Worm (Caenorhabditis elegans) whole organism, early embryonic: ENCODE results near the gene sto-6.

ENCODE experiments used
- B0310.2 ChIP-seq: sonication (generic microtip); optimal IDR thresholded peaks from 2 replicates; lab custom pipeline; 2016; ENCODE audit warnings: mild to moderate bottlenecking, missing genetic modification characterization, missing compliant biosample characterization
- aly-1 ChIP-seq: sonication (generic microtip); optimal IDR thresholded peaks from 2 replicates; lab custom pipeline; 2016; ENCODE audit warnings: missing genetic modification characterization, missing compliant biosample characterization
- ama-1 ChIP-seq: fragments of 150-350 bp; optimal IDR thresholded peaks from 2 replicates; lab custom pipeline; 2014
- ceh-13 ChIP-seq: fragments of 200-800 bp; sonication (Bioruptor generic); optimal IDR thresholded peaks from 2 replicates; lab custom pipeline; 2018; ENCODE audit warnings: mild to moderate bottlenecking, missing genetic modification characterization, missing compliant biosample characterization
- ceh-36 ChIP-seq: sonication (generic microtip); optimal IDR thresholded peaks from 2 replicates; lab custom pipeline; 2016; ENCODE audit warnings: missing genetic modification characterization, inconsistent platforms, missing compliant biosample characterization
- hmbx-1 ChIP-seq: sonication (generic microtip); optimal IDR thresholded peaks from 2 replicates; lab custom pipeline; 2016; ENCODE audit warnings: mild to moderate bottlenecking, missing genetic modification characterization, missing compliant biosample characterization
- sea-1 ChIP-seq: fragments of 200-800 bp; sonication (Bioruptor generic); conservative IDR thresholded peaks from 2 replicates; pipeline ENCODE4 v1.3.6; 2022; ENCODE audit warnings: missing genetic modification characterization, missing compliant biosample characterization
- tbx-11 ChIP-seq: fragments of 200-800 bp; sonication (Bioruptor generic); IDR thresholded peaks from 2 replicates; pipeline ENCODE4 v1.3.6; 2022; ENCODE audit warnings: missing genetic modification characterization, missing compliant biosample characterization

DNA sequence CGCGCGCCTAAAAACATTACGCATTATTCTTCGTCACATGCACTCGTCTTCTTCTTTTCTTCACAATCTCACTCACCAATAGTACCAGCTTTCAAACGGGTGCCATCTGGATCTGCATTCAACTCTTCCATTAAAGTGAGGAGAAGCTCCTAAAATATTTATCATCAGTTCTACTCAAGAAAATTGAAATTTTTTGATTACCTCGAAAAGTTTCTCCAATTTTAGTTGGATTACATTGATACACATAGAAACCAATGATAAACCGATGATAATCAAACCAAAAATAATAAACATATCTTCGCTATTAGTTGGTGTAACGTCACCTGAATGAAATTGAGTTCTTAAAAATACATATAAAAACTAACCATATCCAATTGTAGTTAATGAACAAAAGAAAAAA, 7.6 kb upstream of the sto-6 start:
- TF ChIP-seq sea-1 (no peak), ama-1 (lab: Kevin White, UChicago) (no peak), ceh-13 (no peak), hmbx-1 (tag; lab: Kevin White, UChicago) (no peak), ceh-36 (tag; lab: Kevin White, UChicago) (no peak), B0310.2 (tag; lab: Kevin White, UChicago) (no peak), aly-1 (no peak), tbx-11 (GFP tag; lab: Robert Waterston, UW) (no peak)
